Fruit fly (Drosophila melanogaster): ENCODE results near the gene Edem2.

Edem2 gene

DNA sequence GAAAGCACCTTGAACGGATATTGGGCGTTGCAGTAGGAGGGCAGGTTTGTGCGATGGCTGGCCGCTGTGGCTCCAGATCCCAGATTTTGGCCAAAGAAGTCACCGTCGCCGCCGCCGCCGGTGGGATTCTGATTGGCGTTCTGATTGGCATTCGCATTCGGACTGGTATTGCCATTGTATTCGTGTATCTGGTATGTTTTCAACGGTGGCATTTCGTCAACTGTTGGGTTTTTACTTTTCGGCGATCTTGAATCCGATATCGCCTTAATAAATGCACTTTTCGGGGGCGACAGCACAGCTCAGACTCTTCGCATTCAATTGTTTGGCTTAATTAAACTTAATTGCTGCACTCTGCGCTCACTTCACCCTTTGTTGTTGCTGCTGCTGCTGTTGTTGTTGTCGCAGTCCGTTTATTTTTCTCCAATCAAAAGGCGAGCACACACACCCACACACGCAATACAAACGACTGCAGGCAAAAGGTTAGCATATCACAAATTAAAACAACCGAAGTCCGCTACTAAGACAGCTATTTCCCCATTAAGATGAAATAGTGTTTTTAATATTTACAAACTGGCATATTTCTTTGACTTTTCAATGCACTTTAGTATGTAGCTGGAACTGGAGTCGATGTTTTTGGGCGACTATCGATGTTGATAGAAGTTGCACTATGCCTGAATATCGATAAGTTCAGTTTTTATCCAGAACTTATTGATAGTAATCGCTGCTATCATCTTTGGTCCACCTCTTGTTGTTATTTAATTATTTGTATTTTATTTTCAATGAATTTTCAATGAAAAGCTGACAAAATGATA is 27.5 kb downstream of the Edem2 start, which contains the start of the genes CG9426 and mRF1 (continued):
- TF ChIP-seq aop (GFP tag; IDR thresholded peaks at IDR 0.05) (no peak), CG8924 (tag; optimal IDR thresholded peaks at IDR 0.05) (peak; percentile 62), sr (GFP tag; IDR thresholded peaks at IDR 0.05) (peak; percentile 18; the same call in 1 of the 3 replicates), CG4730 (GFP tag; IDR thresholded peaks at IDR 0.05) (no peak), Hsf (GFP tag; optimal IDR thresholded peaks at IDR 0.05) (peak; percentile 31), fru (optimal IDR thresholded peaks at IDR 0.05) (no peak), CG12155 (GFP tag; optimal IDR thresholded peaks at IDR 0.05) (peak; percentile 17), mld (GFP tag; IDR thresholded peaks at IDR 0.05; ENCODE audit: partially characterized antibody) (peak; percentile 95), HmgD (GFP tag; optimal IDR thresholded peaks at IDR 0.05) (no peak), run (tag; optimal IDR thresholded peaks at IDR 0.05) (no peak), Nf-YB (GFP tag; optimal IDR thresholded peaks at IDR 0.05) (peak; percentile 84), CG18764 (GFP tag; optimal IDR thresholded peaks at IDR 0.05) (no peak), knrl (GFP tag; IDR thresholded peaks at IDR 0.05; ENCODE audit: partially characterized antibody) (peak; percentile 96), CG13624 (GFP tag; optimal IDR thresholded peaks at IDR 0.05) (peak; percentile 40), lbe (GFP tag; optimal IDR thresholded peaks at IDR 0.05) (peak; percentile 34), H15 (GFP tag; IDR thresholded peaks at IDR 0.05) (no peak), CG12744 (GFP tag; optimal IDR thresholded peaks at IDR 0.05) (peak; percentile 14), CG7839 (tag; optimal IDR thresholded peaks at IDR 0.05) (peak; percentile 7), E2f2 (GFP tag; IDR thresholded peaks at IDR 0.05) (peak; percentile 23; the same call in 1 of the 2 replicates), Dll (GFP tag; IDR thresholded peaks at IDR 0.05; ENCODE audit: partially characterized antibody) (peak; percentile 94), Opbp (GFP tag; IDR thresholded peaks at IDR 0.05; ENCODE audit: partially characterized antibody) (peak; percentile 97), CG1233 (GFP tag; optimal IDR thresholded peaks at IDR 0.05) (no peak), odd (GFP tag; optimal IDR thresholded peaks at IDR 0.05) (no peak), ab (GFP tag; optimal IDR thresholded peaks at IDR 0.05) (no peak), amos (GFP tag; IDR thresholded peaks at IDR 0.05; ENCODE audit: partially characterized antibody) (peak; percentile 97), zen2 (GFP tag; IDR thresholded peaks at IDR 0.05; ENCODE audit: partially characterized antibody) (peak; percentile 95), Sin3A (optimal IDR thresholded peaks at IDR 0.05) (peak; percentile 59), CrebB (tag; optimal IDR thresholded peaks at IDR 0.05) (no peak), sens-2 (GFP tag; IDR thresholded peaks at IDR 0.05) (no peak), bsh (GFP tag; optimal IDR thresholded peaks at IDR 0.05) (no peak), crc (GFP tag; optimal IDR thresholded peaks at IDR 0.05) (no peak), CG11560 (tag; IDR thresholded peaks at IDR 0.05) (no peak), Hmr (GFP tag; optimal IDR thresholded peaks at IDR 0.05) (peak; percentile 3), CG14050 (GFP tag; IDR thresholded peaks at IDR 0.05) (no peak), Hr78 (GFP tag; optimal IDR thresholded peaks at IDR 0.05) (no peak), br (optimal IDR thresholded peaks at IDR 0.05) (no peak), MBD-R2 (GFP tag; IDR thresholded peaks at IDR 0.05) (peak; percentile 83), CG17612 (GFP tag; IDR thresholded peaks at IDR 0.05) (no peak), Nf-YA (GFP tag; IDR thresholded peaks at IDR 0.05) (no peak), CG6765 (GFP tag; optimal IDR thresholded peaks at IDR 0.05) (no peak), CG10267 (tag; optimal IDR thresholded peaks at IDR 0.05) (peak; percentile 77), CG10147 (GFP tag; optimal IDR thresholded peaks at IDR 0.05) (no peak), p53 (GFP tag; optimal IDR thresholded peaks at IDR 0.05) (peak; percentile 31), CG9797 (GFP tag; optimal IDR thresholded peaks at IDR 0.05) (peak; percentile 17), Blimp-1 (GFP tag; optimal IDR thresholded peaks at IDR 0.05) (no peak), CG4404 (GFP tag; IDR thresholded peaks at IDR 0.05) (no peak), BtbVII (GFP tag; optimal IDR thresholded peaks at IDR 0.05) (no peak), Abd-B (GFP tag; optimal IDR thresholded peaks at IDR 0.05) (no peak), CG3281 (GFP tag; optimal IDR thresholded peaks at IDR 0.05) (peak; percentile 13), CG18262 (tag; optimal IDR thresholded peaks at IDR 0.05) (peak; percentile 15)
